Fruit fly (Drosophila melanogaster) whole organism, embryonic: ENCODE data around the gene CG5618.

ENCODE experiments used
- Abd-B ChIP-seq: fragments of 200-800 bp; sonication (Bioruptor generic); optimal IDR thresholded peaks from 2 replicates; lab custom pipeline; 2018; ENCODE audit warnings: missing biosample characterization, mild to moderate bottlenecking, missing genetic modification characterization, moderate library complexity
- Atf6 ChIP-seq: fragments of 200-800 bp; sonication (Bioruptor generic); IDR thresholded peaks from 2 replicates; pipeline ENCODE4 v1.3.6; 2022; ENCODE audit warnings: missing biosample characterization, missing genetic modification characterization
- Bgb ChIP-seq: fragments of 200-800 bp; sonication (Bioruptor generic); IDR thresholded peaks from 2 replicates; pipeline ENCODE4 v1.3.6; 2022; ENCODE audit warnings: missing biosample characterization, missing genetic modification characterization; ENCODE audit not compliant: partially characterized antibody
- CG12659 ChIP-seq: fragments of 200-800 bp; sonication (Bioruptor generic); optimal IDR thresholded peaks from 3 replicates; lab custom pipeline; 2017; ENCODE audit warnings: mild to moderate bottlenecking, missing biosample characterization, missing genetic modification reagents, missing genetic modification characterization
- CG14710 ChIP-seq: fragments of 200-800 bp; sonication (Bioruptor generic); optimal IDR thresholded peaks from 3 replicates; lab custom pipeline; 2019; ENCODE audit warnings: missing biosample characterization, mild to moderate bottlenecking, missing genetic modification characterization, moderate library complexity
- CG1602 ChIP-seq: fragments of 200-800 bp; sonication (Bioruptor generic); optimal IDR thresholded peaks from 3 replicates; lab custom pipeline; 2016; ENCODE audit warnings: missing biosample characterization, missing genetic modification characterization
- CG17361 ChIP-seq: fragments of 200-800 bp; sonication (Bioruptor generic); IDR thresholded peaks from 3 replicates; pipeline ENCODE4 v1.3.6; 2022; ENCODE audit warnings: missing biosample characterization, missing genetic modification characterization
- CG17612 ChIP-seq: fragments of 200-800 bp; sonication (Bioruptor generic); IDR thresholded peaks from 2 replicates; pipeline ENCODE4 v1.3.6; 2022; ENCODE audit warnings: missing biosample characterization, missing genetic modification characterization
- CG18262 ChIP-seq: fragments of 200-800 bp; optimal IDR thresholded peaks from 3 replicates; lab custom pipeline; 2019; ENCODE audit warnings: missing biosample characterization, mild to moderate bottlenecking, missing genetic modification characterization, moderate library complexity
- CG2116 ChIP-seq: fragments of 200-800 bp; sonication (Bioruptor generic); optimal IDR thresholded peaks from 3 replicates; lab custom pipeline; 2018; ENCODE audit warnings: missing biosample characterization, mild to moderate bottlenecking, missing genetic modification characterization
- CG31388 ChIP-seq: fragments of 200-800 bp; sonication (Bioruptor generic); optimal IDR thresholded peaks from 2 replicates; lab custom pipeline; 2016; ENCODE audit warnings: missing biosample characterization, missing genetic modification characterization
- CG32772 ChIP-seq: fragments of 200-800 bp; sonication (Bioruptor generic); IDR thresholded peaks from 2 replicates; pipeline ENCODE4 v1.3.6; 2022; ENCODE audit warnings: missing biosample characterization, missing genetic modification characterization
- CG3281 ChIP-seq: fragments of 200-800 bp; sonication (Bioruptor generic); optimal IDR thresholded peaks from 3 replicates; lab custom pipeline; 2017; ENCODE audit warnings: missing biosample characterization, mild to moderate bottlenecking, missing genetic modification characterization
- CG3847 ChIP-seq: fragments of 200-800 bp; sonication (Bioruptor generic); IDR thresholded peaks from 2 replicates; pipeline ENCODE4 v1.3.6; 2022; ENCODE audit warnings: missing biosample characterization, missing genetic modification characterization
- CG4730 ChIP-seq: fragments of 200-800 bp; sonication (Bioruptor generic); IDR thresholded peaks from 2 replicates; pipeline ENCODE4 v1.3.6; 2022; ENCODE audit warnings: missing biosample characterization, missing genetic modification characterization
- CG4854 ChIP-seq: fragments of 200-800 bp; sonication (Bioruptor generic); optimal IDR thresholded peaks from 2 replicates; lab custom pipeline; 2016; ENCODE audit warnings: missing biosample characterization, missing genetic modification characterization, inconsistent platforms
- CG6654 ChIP-seq: fragments of 200-800 bp; sonication (Bioruptor generic); optimal IDR thresholded peaks from 2 replicates; lab custom pipeline; 2017; ENCODE audit warnings: missing biosample characterization, mild to moderate bottlenecking, missing genetic modification characterization
- CG6791 ChIP-seq: fragments of 200-800 bp; sonication (Bioruptor generic); IDR thresholded peaks from 3 replicates; pipeline ENCODE4 v1.3.6; 2022; ENCODE audit warnings: missing biosample characterization, missing genetic modification characterization; ENCODE audit not compliant: partially characterized antibody
- CG8290 ChIP-seq, 3 experiments: fragments of 200-800 bp; sonication (Bioruptor generic); optimal IDR thresholded peaks; 2 replicates each; lab custom pipeline; 2016 to 2019; ENCODE audit warnings: missing biosample characterization in 3 of 3, missing genetic modification characterization in 3 of 3, mild to moderate bottlenecking in 2 of 3, moderate library complexity in 1 of 3
- CTCF ChIP-seq: fragments of 200-800 bp; sonication (Bioruptor generic); optimal IDR thresholded peaks from 2 replicates; lab custom pipeline; 2017; ENCODE audit warnings: missing biosample characterization, mild to moderate bottlenecking, missing genetic modification characterization, moderate library complexity
- E2f1 ChIP-seq: fragments of 200-800 bp; sonication (Bioruptor generic); IDR thresholded peaks from 2 replicates; pipeline ENCODE4 v1.3.6; 2022; ENCODE audit warnings: missing biosample characterization, missing genetic modification characterization
- Gsc ChIP-seq: fragments of 200-800 bp; sonication (Bioruptor generic); IDR thresholded peaks from 2 replicates; pipeline ENCODE4 v1.3.6; 2022; ENCODE audit warnings: missing biosample characterization, missing genetic modification characterization
- HHEX ChIP-seq: fragments of 200-800 bp; sonication (Bioruptor generic); optimal IDR thresholded peaks from 3 replicates; lab custom pipeline; 2017; ENCODE audit warnings: missing biosample characterization, mild to moderate bottlenecking, missing genetic modification characterization, missing genetic modification reagents
- HmgZ ChIP-seq: fragments of 200-800 bp; sonication (Bioruptor generic); optimal IDR thresholded peaks from 2 replicates; lab custom pipeline; 2018; ENCODE audit warnings: missing biosample characterization, mild to moderate bottlenecking, missing genetic modification characterization
- Hr51 ChIP-seq, 2 experiments: fragments of 200-800 bp; sonication (Bioruptor generic); optimal IDR thresholded peaks; 2 replicates in 1 of 2; 3 replicates in 1 of 2; lab custom pipeline; 2016 to 2018; ENCODE audit warnings: missing biosample characterization in 2 of 2, missing genetic modification characterization in 2 of 2, mild to moderate bottlenecking in 1 of 2, moderate library complexity in 1 of 2
- NK7.1 ChIP-seq: fragments of 200-800 bp; sonication (Bioruptor generic); optimal IDR thresholded peaks from 3 replicates; lab custom pipeline; 2016; ENCODE audit warnings: missing biosample characterization, missing genetic modification characterization
- Neu2 ChIP-seq: fragments of 200-800 bp; sonication (Bioruptor generic); optimal IDR thresholded peaks from 3 replicates; lab custom pipeline; 2016; ENCODE audit warnings: missing biosample characterization, missing genetic modification characterization, borderline replicate concordance
- Xbp1 ChIP-seq: fragments of 200-800 bp; sonication (Bioruptor generic); optimal IDR thresholded peaks from 3 replicates; lab custom pipeline; 2016; ENCODE audit warnings: missing biosample characterization, mild to moderate bottlenecking, missing genetic modification characterization
- bsh ChIP-seq, 2 experiments: fragments of 200-800 bp; sonication (Bioruptor generic); optimal IDR thresholded peaks; 2 replicates each; lab custom pipeline; 2017 to 2018; ENCODE audit warnings: mild to moderate bottlenecking in 2 of 2, missing biosample characterization in 2 of 2, missing genetic modification characterization in 2 of 2, moderate library complexity in 1 of 2
- caup ChIP-seq: fragments of 200-800 bp; sonication (Bioruptor generic); optimal IDR thresholded peaks from 3 replicates; lab custom pipeline; 2017; ENCODE audit warnings: missing biosample characterization, mild to moderate bottlenecking, missing genetic modification characterization, moderate library complexity; ENCODE audit not compliant: severe bottlenecking
- cg ChIP-seq: fragments of 200-800 bp; sonication (Bioruptor generic); optimal IDR thresholded peaks from 3 replicates; lab custom pipeline; 2019; ENCODE audit warnings: missing biosample characterization, mild to moderate bottlenecking, missing genetic modification characterization, moderate library complexity
- crc ChIP-seq: fragments of 200-800 bp; sonication (Bioruptor generic); optimal IDR thresholded peaks from 2 replicates; lab custom pipeline; 2016; ENCODE audit warnings: missing biosample characterization, missing genetic modification characterization
- da ChIP-seq: fragments of 200-800 bp; sonication (Bioruptor generic); optimal IDR thresholded peaks from 2 replicates; lab custom pipeline; 2016; ENCODE audit warnings: missing biosample characterization, missing genetic modification characterization
- esg ChIP-seq: fragments of 200-800 bp; sonication (Bioruptor generic); conservative IDR thresholded peaks from 2 replicates; pipeline ENCODE4 v1.3.6; 2022; ENCODE audit warnings: missing biosample characterization, missing genetic modification characterization
- fd64A ChIP-seq: fragments of 200-800 bp; sonication (Bioruptor generic); optimal IDR thresholded peaks from 3 replicates; lab custom pipeline; 2018; ENCODE audit warnings: missing biosample characterization, mild to moderate bottlenecking, missing genetic modification characterization
- insv ChIP-seq, 2 experiments: fragments of 200-800 bp; sonication (Bioruptor generic); optimal IDR thresholded peaks; 3 replicates each; lab custom pipeline; 2016 to 2018; ENCODE audit warnings: missing biosample characterization in 2 of 2, missing genetic modification characterization in 2 of 2
- inv ChIP-seq: fragments of 200-800 bp; sonication (Bioruptor generic); IDR thresholded peaks from 2 replicates; pipeline ENCODE4 v1.3.6; 2022; ENCODE audit warnings: missing biosample characterization, missing genetic modification characterization; ENCODE audit not compliant: partially characterized antibody
- kni ChIP-seq: fragments of 200-800 bp; sonication (Bioruptor generic); optimal IDR thresholded peaks from 3 replicates; lab custom pipeline; 2017; ENCODE audit warnings: mild to moderate bottlenecking, missing biosample characterization, missing genetic modification reagents, missing genetic modification characterization
- oc ChIP-seq: fragments of 200-800 bp; sonication (Bioruptor generic); optimal IDR thresholded peaks from 2 replicates; lab custom pipeline; 2018; ENCODE audit warnings: missing biosample characterization, mild to moderate bottlenecking, missing genetic modification characterization, moderate library complexity
- pho ChIP-seq: fragments of 200-800 bp; sonication (Bioruptor generic); optimal IDR thresholded peaks from 2 replicates; lab custom pipeline; 2016; ENCODE audit warnings: missing biosample characterization, missing genetic modification characterization
- prd ChIP-seq, 3 experiments: fragments of >200 bp in 2 of 3; fragments of 200-800 bp in 1 of 3; sonication (Bioruptor generic) in 1 of 3; optimal IDR thresholded peaks in 2 of 3; IDR thresholded peaks in 1 of 3; 2 replicates in 2 of 3; 3 replicates in 1 of 3; pipeline versions ENCODE4 v1.3.6 to Lab custom; 2017 to 2022; ENCODE audit warnings: missing biosample characterization in 1 of 3, missing genetic modification characterization in 1 of 3
- psq ChIP-seq: fragments of 200-800 bp; sonication (Bioruptor generic); optimal IDR thresholded peaks from 2 replicates; lab custom pipeline; 2017; ENCODE audit warnings: missing biosample characterization, missing genetic modification characterization
- ro ChIP-seq: fragments of 200-800 bp; sonication (Bioruptor generic); IDR thresholded peaks from 2 replicates; pipeline ENCODE4 v1.3.6; 2022; ENCODE audit warnings: missing biosample characterization, missing genetic modification characterization
- so ChIP-seq: fragments of 200-800 bp; sonication (Bioruptor generic); IDR thresholded peaks from 3 replicates; pipeline ENCODE4 v1.3.6; 2022; ENCODE audit warnings: missing biosample characterization, missing genetic modification characterization
- stwl ChIP-seq: fragments of 200-800 bp; sonication (Bioruptor generic); optimal IDR thresholded peaks from 3 replicates; lab custom pipeline; 2018; ENCODE audit warnings: missing biosample characterization, mild to moderate bottlenecking, missing genetic modification characterization, moderate library complexity
- tll ChIP-seq, 2 experiments: fragments of 200-800 bp in 1 of 2; fragments of >200 bp in 1 of 2; sonication (Bioruptor generic) in 1 of 2; optimal IDR thresholded peaks; 2 replicates each; lab custom pipeline; 2017 to 2019; ENCODE audit warnings: missing biosample characterization in 2 of 2, missing genetic modification characterization in 2 of 2, mild to moderate bottlenecking in 1 of 2, moderate library complexity in 1 of 2
- z ChIP-seq: fragments of 200-800 bp; sonication (Bioruptor generic); IDR thresholded peaks from 3 replicates; pipeline ENCODE4 v1.3.6; 2022; ENCODE audit warnings: missing biosample characterization, missing genetic modification characterization

CG5618 gene

DNA sequence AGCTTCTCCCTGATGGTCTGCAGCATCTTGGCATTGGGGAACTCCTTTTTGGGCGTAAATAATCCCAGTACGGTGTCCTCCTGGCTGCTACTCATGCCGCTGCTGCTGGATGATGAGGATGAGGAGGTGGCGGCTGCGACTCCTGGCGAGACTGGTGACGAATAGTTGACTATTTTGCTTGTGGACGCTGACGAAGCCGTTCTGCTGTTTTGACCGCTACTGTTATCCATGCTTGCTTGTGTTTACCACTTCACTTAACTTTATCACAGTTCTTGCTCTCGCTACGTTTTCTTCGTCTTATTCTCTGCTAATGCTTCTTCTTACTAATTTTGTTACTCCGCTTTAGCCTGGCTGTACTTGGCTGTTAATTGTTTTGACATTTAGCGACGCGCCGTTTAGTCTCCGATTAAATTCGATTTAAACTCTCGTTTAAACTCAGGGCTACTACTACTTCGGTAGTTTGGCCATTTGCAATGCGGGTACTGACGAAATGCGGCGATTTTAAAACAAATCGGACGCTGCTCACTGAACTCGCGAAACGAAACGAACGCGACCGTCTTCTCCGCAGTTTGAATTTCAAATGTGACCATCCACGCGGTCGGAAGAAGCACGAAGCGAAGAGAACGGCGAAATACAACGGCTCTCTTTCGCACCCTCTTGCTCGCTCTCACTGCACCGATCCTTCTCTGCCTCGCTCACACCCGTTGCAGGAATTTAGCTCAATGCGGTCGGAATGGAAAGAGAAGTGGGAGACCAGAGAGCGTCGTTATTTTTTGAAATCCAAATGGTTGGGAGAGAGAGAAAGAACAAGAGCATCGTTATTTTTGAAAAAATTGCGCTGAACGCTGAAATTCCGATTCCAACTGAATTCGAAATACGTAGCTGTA is 48.0 kb downstream of the CG5618 start, which contains the start of gene trbl (continued):
- TF ChIP-seq CG2116 (GFP tag; lab: Kevin White, UChicago) (peak; percentile 73), CTCF (GFP tag; lab: Kevin White, UChicago) (peak; percentile 36), CG6654 (GFP tag; lab: Kevin White, UChicago) (no peak), Hr51 (GFP tag; optimal IDR thresholded peaks at IDR 0.05; lab: Kevin White, UChicago) (peak in 1 of 2 experiments; percentile 25), Abd-B (GFP tag; lab: Kevin White, UChicago) (no peak), da (GFP tag; lab: Kevin White, UChicago) (no peak), kni (GFP tag; lab: Kevin White, UChicago) (peak; percentile 81), CG1602 (GFP tag; lab: Kevin White, UChicago) (no peak), CG32772 (no peak), prd (optimal IDR thresholded peaks at IDR 0.05; lab: Kevin White, UChicago) (no peak), prd (GFP tag; IDR thresholded peaks at IDR 0.05; lab: Robert Waterston, UW) (no peak), Bgb (GFP tag; lab: Robert Waterston, UW) (peak; percentile 77), inv (GFP tag; lab: Robert Waterston, UW) (no peak), pho (GFP tag; lab: Kevin White, UChicago) (no peak), CG4854 (no peak), z (peak; percentile 62; the same call in 1 of the 3 replicates), CG14710 (tag; lab: Kevin White, UChicago) (peak; percentile 26), CG6791 (GFP tag; lab: Robert Waterston, UW) (peak; percentile 97), CG3281 (GFP tag; lab: Kevin White, UChicago) (peak; percentile 47), tll (GFP tag; optimal IDR thresholded peaks at IDR 0.05; lab: Kevin White, UChicago) (no peak), Atf6 (GFP tag; lab: Robert Waterston, UW) (peak; percentile 51), CG17612 (GFP tag; lab: Robert Waterston, UW) (no peak), so (GFP tag; lab: Robert Waterston, UW) (peak; percentile 33; the same call in 1 of the 3 replicates), NK7.1 (no peak), CG3847 (GFP tag; lab: Robert Waterston, UW) (no peak), stwl (tag; lab: Kevin White, UChicago) (peak; percentile 31), CG8290 (GFP tag; optimal IDR thresholded peaks at IDR 0.05; lab: Kevin White, UChicago) (peak; percentile 43), CG8290 (tag; optimal IDR thresholded peaks at IDR 0.05; lab: Kevin White, UChicago) (peak; percentile 44 to 64), ro (GFP tag; lab: Robert Waterston, UW) (no peak), E2f1 (GFP tag; lab: Robert Waterston, UW) (no peak), CG18262 (tag; lab: Kevin White, UChicago) (no peak), fd64A (GFP tag; lab: Kevin White, UChicago) (no peak), HHEX (GFP tag; lab: Kevin White, UChicago) (no peak), CG12659 (GFP tag; lab: Kevin White, UChicago) (peak; percentile 22), Gsc (GFP tag; lab: Robert Waterston, UW) (no peak), CG17361 (GFP tag; lab: Robert Waterston, UW) (no peak), oc (tag; lab: Kevin White, UChicago) (peak; percentile 47), crc (GFP tag; lab: Kevin White, UChicago) (no peak), insv (GFP tag; optimal IDR thresholded peaks at IDR 0.05; lab: Kevin White, UChicago) (peak in 1 of 2 experiments; percentile 72), HmgZ (tag; lab: Kevin White, UChicago) (no peak), esg (GFP tag; lab: Robert Waterston, UW) (no peak), caup (GFP tag; lab: Kevin White, UChicago) (peak; percentile 28), psq (GFP tag; lab: Kevin White, UChicago) (peak; percentile 83), Neu2 (no peak), Xbp1 (GFP tag; lab: Kevin White, UChicago) (no peak), cg (peak; percentile 38), CG4730 (GFP tag; lab: Robert Waterston, UW) (no peak), CG31388 (no peak), bsh (GFP tag; optimal IDR thresholded peaks at IDR 0.05; lab: Kevin White, UChicago) (no peak)
